Worm (Caenorhabditis elegans): Measurements from ENCODE around the gene T13B5.9.

T13B5.9 gene

DNA sequence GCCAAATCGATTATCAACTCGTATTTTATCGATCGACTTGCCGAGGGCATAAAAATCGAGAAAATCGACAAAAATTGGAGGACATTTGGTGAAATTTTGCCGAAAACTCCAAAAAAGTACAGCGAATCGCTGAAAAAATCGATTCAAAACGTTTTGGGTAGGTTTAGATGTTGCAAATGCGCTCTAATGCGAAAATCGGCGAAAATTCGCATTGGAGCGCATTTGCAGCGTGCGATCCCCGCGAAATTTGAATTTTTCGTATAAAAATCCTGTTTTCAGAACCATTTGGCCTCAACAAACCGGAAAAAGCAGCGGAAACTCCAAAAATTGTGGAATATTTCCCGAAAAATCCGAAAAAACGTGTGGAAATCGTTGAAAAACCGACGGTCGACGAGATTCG lies 22.2 kb upstream of the T13B5.9 start:
- TF ChIP-seq ama-1 (optimal IDR thresholded peaks at IDR 0.05): no peak
- TF ChIP-seq mdl-1 (tag; optimal IDR thresholded peaks at IDR 0.05): no peak
- TF ChIP-seq mab-5 (tag; optimal IDR thresholded peaks at IDR 0.05): no peak

DNA sequence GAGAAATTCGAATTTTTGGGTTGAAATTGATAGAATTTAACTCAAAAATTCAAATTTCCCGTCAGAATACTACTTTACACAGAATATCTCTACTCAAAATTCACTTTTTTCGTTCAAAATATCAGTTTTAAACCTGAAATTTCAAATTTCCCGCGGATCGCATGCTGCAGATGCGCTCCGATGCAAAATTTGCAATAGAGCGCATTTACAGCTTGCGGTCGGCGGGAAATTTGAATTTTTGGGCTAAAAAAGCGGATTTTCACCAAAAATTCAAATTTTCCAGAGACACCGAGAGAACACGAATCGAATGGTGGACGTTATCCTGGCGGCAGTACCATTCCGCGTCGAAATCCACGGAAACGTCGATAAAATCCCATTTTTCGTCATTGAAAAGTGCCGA lies 20.4 kb upstream of the T13B5.9 start:
- TF ChIP-seq R02D3.7 (tag; optimal IDR thresholded peaks at IDR 0.05): no peak
- TF ChIP-seq blmp-1 (tag; optimal IDR thresholded peaks at IDR 0.05; ENCODE audit: insufficient read depth): no peak
- TF ChIP-seq nhr-21 (tag; optimal IDR thresholded peaks at IDR 0.05): no peak
- no peak for TF ChIP-seq mbf-1 (tag; optimal IDR thresholded peaks at IDR 0.05)
- TF ChIP-seq crh-2 (tag; optimal IDR thresholded peaks at IDR 0.05): no peak
- no peak for TF ChIP-seq nhr-6 (tag; optimal IDR thresholded peaks at IDR 0.05)
- TF ChIP-seq elt-3 (tag; optimal IDR thresholded peaks at IDR 0.05): no peak
- TF ChIP-seq unc-62 (GFP tag; optimal IDR thresholded peaks at IDR 0.05): no peak
- no peak for TF ChIP-seq C34F6.9 (tag; optimal IDR thresholded peaks at IDR 0.05)
- TF ChIP-seq ama-1 (optimal IDR thresholded peaks at IDR 0.05): no peak
- no peak for TF ChIP-seq ceh-82 (tag; optimal IDR thresholded peaks at IDR 0.05)
- no peak for TF ChIP-seq elt-1 (tag; optimal IDR thresholded peaks at IDR 0.05)
- TF ChIP-seq lin-39 (tag; optimal IDR thresholded peaks at IDR 0.05): no peak
- TF ChIP-seq snpc-4 (tag; optimal IDR thresholded peaks at IDR 0.05): no peak
- TF ChIP-seq ceh-16 (tag; optimal IDR thresholded peaks at IDR 0.05): no peak
- TF ChIP-seq egl-27 (tag; optimal IDR thresholded peaks at IDR 0.05): no peak
- no peak for TF ChIP-seq nhr-23 (tag; optimal IDR thresholded peaks at IDR 0.05)
- TF ChIP-seq ztf-1 (GFP tag; conservative IDR thresholded peaks at IDR 0.05): no peak

DNA sequence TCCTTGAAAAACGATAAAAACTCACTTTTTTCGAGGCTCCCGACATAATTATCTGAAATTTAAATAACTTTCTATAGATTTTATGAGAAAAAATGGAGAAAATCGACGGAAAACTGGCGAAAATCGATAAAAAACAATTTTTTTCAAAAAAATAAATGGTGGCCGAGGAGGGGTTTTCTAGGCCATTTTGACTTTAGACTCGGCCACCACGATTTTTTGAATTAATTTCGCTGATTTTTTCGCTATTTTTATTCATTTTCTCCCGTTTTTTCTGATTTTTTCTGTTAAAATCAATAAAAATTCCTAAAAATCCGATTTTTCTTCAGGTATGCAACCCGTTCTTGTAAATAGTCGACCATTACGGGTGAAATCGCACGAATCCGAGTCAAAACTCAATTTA lies 18.9 kb upstream of the T13B5.9 start, which contains the start of the genes sut-1 and eri-3:
TSS of gene sut-1 (minus strand) at position 58 of the 400 bp plus-strand sequence.
TSS of gene eri-3 (plus strand) at position 327 of the 400 bp plus-strand sequence.
- TF ChIP-seq nhr-11 (tag; optimal IDR thresholded peaks at IDR 0.05) (no peak), lin-39 (tag; optimal IDR thresholded peaks at IDR 0.05) (no peak), elt-3 (tag; optimal IDR thresholded peaks at IDR 0.05) (no peak), alr-1 (tag; optimal IDR thresholded peaks at IDR 0.05) (no peak), mdl-1 (tag; optimal IDR thresholded peaks at IDR 0.05) (no peak), zag-1 (tag; optimal IDR thresholded peaks at IDR 0.05) (no peak), nhr-21 (tag; optimal IDR thresholded peaks at IDR 0.05) (no peak), sma-3 (GFP tag; optimal IDR thresholded peaks at IDR 0.05) (no peak), Y55F3AM.14 (GFP tag; optimal IDR thresholded peaks at IDR 0.05) (no peak), lin-13 (GFP tag; optimal IDR thresholded peaks at IDR 0.05) (no peak), blmp-1 (tag; optimal IDR thresholded peaks at IDR 0.05; ENCODE audit: insufficient read depth) (no peak), elt-1 (tag; optimal IDR thresholded peaks at IDR 0.05) (no peak)

DNA sequence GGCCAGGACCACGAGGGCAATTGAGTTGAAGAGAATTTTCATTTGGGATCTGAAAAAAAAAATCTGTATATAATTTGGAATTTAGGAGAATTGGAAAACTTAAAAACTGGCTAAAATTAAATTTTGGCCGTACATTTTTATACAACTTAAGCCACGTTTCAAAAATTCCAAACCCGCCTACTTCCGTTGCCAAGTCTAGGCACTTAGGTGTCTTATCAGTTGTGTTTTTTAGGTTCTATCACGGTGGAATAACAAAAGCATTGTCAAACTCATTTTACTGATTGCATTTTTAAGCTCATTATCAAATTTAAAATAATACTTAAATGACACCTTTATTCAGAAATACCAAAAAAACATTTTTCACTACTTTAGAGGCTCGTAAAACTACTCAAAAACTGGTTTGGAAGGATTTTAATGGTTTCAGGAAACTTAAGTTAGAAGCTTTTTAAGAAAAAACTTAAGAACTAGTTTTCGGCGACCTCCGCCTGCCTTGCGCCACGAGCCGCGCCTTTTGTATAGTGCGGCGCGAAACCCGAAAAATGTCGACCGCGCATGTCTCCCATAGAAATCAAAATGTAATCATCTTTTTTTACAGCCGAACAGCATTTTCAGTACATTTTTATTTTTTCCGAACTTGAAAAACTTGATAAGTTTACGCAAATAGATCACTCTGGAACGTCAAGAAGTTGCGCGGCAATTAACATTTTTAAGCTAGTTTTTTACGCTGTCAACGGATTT lies 13.9 kb upstream of the T13B5.9 start, which contains the start of gene lips-13:
TSS of gene lips-13 (minus strand) at position 51 of the 738 bp plus-strand sequence.
- TF ChIP-seq blmp-1 (tag; optimal IDR thresholded peaks at IDR 0.05; ENCODE audit: insufficient read depth) (no peak), mbf-1 (tag; optimal IDR thresholded peaks at IDR 0.05) (no peak), Y55F3AM.14 (GFP tag; optimal IDR thresholded peaks at IDR 0.05) (no peak), nhr-10 (tag; optimal IDR thresholded peaks at IDR 0.05) (no peak), nhr-6 (tag; optimal IDR thresholded peaks at IDR 0.05) (no peak)

DNA sequence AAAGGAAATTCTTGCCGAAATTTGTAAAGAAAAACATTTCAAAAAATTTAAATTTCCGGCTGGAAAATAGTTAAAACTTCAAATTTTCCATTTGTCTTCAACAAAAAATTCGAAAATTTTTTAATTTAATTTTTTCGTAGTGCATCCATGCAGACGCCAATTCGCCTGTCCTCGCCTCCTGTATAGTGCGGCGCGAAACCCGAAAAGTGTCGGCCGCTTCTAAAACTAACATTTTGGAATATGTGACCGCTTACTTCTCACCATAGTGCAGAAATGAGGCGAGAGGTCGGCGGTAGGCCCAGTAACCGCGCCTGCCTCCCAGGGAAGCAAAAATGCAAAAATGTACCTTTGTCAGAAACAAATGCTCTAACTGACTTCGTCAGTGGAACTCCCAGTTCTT lies 12.2 kb upstream of the T13B5.9 start:
- TF ChIP-seq zag-1 (tag; optimal IDR thresholded peaks at IDR 0.05) (no peak), snpc-4 (tag; optimal IDR thresholded peaks at IDR 0.05) (peak; percentile 47), alr-1 (tag; optimal IDR thresholded peaks at IDR 0.05) (no peak)

DNA sequence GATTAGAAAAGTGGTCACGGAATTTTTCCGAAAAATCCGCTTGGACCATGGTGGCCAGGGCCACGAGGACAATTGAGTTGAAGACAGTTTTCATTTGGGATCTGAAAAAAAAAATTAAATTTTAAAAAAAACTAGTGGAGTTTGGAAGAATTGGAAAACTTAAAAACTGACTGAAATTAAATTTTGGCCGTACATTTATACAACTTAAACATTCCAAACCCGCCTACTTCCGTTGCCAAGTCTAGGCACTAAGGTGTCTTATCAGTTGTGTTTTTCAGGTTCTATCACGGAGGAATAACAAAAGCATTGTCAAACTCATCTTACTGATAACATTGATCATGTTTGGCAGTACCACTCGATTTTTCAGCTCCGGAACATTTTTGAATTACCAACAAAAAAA lies 9.8 kb upstream of the T13B5.9 start, which contains the start of gene lips-12:
TSS of gene lips-12 (minus strand) at position 101 of the 400 bp plus-strand sequence.
- no peak for TF ChIP-seq nhr-25 (tag; optimal IDR thresholded peaks at IDR 0.05)
- no peak for TF ChIP-seq fos-1 (tag; optimal IDR thresholded peaks at IDR 0.05)
- no peak for TF ChIP-seq mbf-1 (tag; optimal IDR thresholded peaks at IDR 0.05)
- no peak for TF ChIP-seq alr-1 (tag; optimal IDR thresholded peaks at IDR 0.05)
- TF ChIP-seq skn-1 (tag; optimal IDR thresholded peaks at IDR 0.05): no peak
- no peak for TF ChIP-seq dmd-4 (tag; optimal IDR thresholded peaks at IDR 0.05)
- no peak for TF ChIP-seq zag-1 (tag; optimal IDR thresholded peaks at IDR 0.05)
- TF ChIP-seq nhr-77 (tag; optimal IDR thresholded peaks at IDR 0.05): no peak
- TF ChIP-seq peb-1 (tag; optimal IDR thresholded peaks at IDR 0.05): no peak
- TF ChIP-seq nhr-6 (tag; optimal IDR thresholded peaks at IDR 0.05): no peak
- no peak for TF ChIP-seq snpc-4 (tag; optimal IDR thresholded peaks at IDR 0.05)
- TF ChIP-seq unc-62 (GFP tag; optimal IDR thresholded peaks at IDR 0.05): no peak
- TF ChIP-seq sem-4 (tag; optimal IDR thresholded peaks at IDR 0.05): no peak
- TF ChIP-seq lin-39 (tag; optimal IDR thresholded peaks at IDR 0.05): no peak
- no peak for TF ChIP-seq unc-39 (tag; optimal IDR thresholded peaks at IDR 0.05)
- TF ChIP-seq F13H6.1 (tag; optimal IDR thresholded peaks at IDR 0.05): no peak
- no peak for TF ChIP-seq aly-2 (tag; optimal IDR thresholded peaks at IDR 0.05)
- TF ChIP-seq ZK546.5 (tag; optimal IDR thresholded peaks at IDR 0.05): no peak
- TF ChIP-seq elt-1 (tag; optimal IDR thresholded peaks at IDR 0.05): no peak
